Worm (Caenorhabditis elegans) whole organism, L4/young adult: ENCODE measurements around the gene lbp-2.

Source experiments
- W03F9.2 ChIP-seq: fragments of 150-350 bp; optimal IDR thresholded peaks from 2 replicates; lab custom pipeline; 2014; ENCODE audit warnings: missing biosample characterization, missing genetic modification characterization
- dao-5 ChIP-seq: sonication (generic microtip); optimal IDR thresholded peaks from 2 replicates; lab custom pipeline; 2016; ENCODE audit warnings: missing genotype, missing genetic modification characterization, moderate library complexity, missing compliant biosample characterization
- him-1 ChIP-seq: sonication (generic microtip); optimal IDR thresholded peaks from 2 replicates; lab custom pipeline; 2016; ENCODE audit warnings: missing genotype, missing genetic modification reagents, missing genetic modification characterization, missing compliant biosample characterization

DNA sequence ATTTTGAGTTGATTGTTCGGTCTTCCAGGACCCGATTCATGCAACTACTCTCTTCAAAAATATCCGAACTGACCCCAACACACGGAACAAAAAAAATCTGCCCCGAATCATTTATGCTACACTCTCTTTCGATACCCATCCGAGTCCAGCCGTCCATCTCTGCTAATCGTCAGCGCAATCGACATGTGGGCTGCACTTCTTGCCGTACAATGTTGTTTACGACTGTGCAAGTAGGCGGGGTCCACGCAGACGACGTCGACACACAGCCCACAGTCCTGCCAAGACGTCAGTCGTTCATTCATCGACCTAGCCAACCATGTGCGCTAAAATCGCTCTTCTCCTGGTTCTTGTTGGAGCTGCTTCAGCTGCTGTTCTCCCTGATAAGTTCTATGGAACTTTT is 1.6 kb upstream of the lbp-2 start, which contains the start of gene lbp-1:
- no peak for TF ChIP-seq him-1
- TF ChIP-seq W03F9.2 (tag; lab: Kevin White, UChicago), result no peak
- TF ChIP-seq dao-5 (tag; lab: Kevin White, UChicago), result no peak
